Worm (Caenorhabditis elegans): ENCODE results near the gene pqn-29.

DNA sequence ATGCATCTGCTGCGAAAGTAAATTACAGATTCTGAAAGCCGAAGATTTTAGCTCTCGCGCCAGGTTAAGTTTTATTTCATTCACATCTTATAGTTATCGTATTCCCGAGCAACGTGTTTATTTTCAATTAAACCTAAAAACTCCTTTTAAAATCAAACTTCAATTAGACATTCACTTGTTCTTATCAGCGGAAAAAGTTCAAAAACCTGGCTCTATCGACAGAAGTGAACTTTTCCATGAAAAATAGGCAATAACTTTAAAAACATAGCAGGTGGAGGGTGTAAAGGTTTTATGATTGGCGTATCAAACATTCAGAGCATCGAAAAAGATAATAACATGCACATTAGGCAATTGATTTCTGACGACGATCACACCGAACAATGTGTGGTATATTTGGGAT is 42.8 kb upstream of the pqn-29 start, which contains the start of gene ppat-1:
- no peak for TF ChIP-seq pqm-1 (tag; optimal IDR thresholded peaks at IDR 0.05)
- TF ChIP-seq ceh-14 (tag; optimal IDR thresholded peaks at IDR 0.05) = no peak
